Worm (Caenorhabditis elegans) whole organism, L4 larva: ENCODE data around the gene K11G12.6.

Source experiments
- aha-1 ChIP-seq: fragments of 150-350 bp; peaks from one replicate; lab custom pipeline; 2014; ENCODE audit warnings: missing biosample characterization, missing genetic modification characterization
- mxl-3 ChIP-seq: fragments of 200-800 bp; sonication (Bioruptor generic); optimal IDR thresholded peaks from 2 replicates; lab custom pipeline; 2018; ENCODE audit warnings: mild to moderate bottlenecking, missing genetic modification characterization, missing compliant biosample characterization

DNA sequence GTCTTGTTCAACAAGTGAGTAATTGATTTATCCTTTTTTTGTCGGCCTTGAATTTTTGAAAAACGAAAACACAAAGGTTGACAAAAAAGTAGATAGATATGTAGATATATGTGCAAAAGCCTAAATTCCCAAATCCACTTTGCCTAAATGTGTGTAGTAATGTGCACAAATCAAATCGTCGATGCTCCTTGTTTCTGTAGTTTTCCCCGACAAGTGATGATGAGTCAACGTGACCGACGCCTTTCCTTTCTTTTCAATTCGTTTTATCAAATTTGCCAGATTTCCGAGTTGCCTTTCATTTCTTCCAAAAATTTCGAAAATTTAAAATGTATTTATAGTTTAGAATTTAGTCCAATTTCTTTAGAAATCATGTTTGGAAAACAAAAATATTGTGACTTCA lies 24.3 kb downstream of the K11G12.6 start:
- TF ChIP-seq mxl-3 (GFP tag; lab: Kevin White, UChicago) (no peak), aha-1 (tag; lab: Kevin White, UChicago) (no peak)
